Worm (Caenorhabditis elegans): ENCODE measurements around the gene psa-3.

DNA sequence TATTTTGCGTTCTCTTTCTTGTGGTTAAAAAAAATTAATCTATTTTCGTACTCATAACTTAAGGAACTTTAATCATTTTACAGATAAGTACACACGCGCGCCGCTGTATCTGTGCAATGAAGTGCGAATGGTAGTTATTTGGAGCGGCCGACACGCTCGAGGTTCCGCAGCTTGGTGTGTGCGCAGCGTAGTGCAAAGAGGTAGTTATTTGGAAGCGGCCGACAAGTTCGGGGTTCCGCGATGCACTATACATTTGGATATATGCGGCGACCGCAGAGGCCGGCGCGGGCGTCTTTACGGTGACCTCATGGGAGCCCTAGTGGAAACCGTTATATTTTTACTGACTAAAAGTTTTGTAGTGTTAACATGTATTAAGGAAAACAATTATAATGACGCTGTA, 15.1 kb upstream of the psa-3 start:
- no peak for TF ChIP-seq flt-1 (GFP tag; IDR thresholded peaks at IDR 0.05)
- no peak for TF ChIP-seq ztf-29 (GFP tag; IDR thresholded peaks at IDR 0.05)
- TF ChIP-seq med-1 (GFP tag; optimal IDR thresholded peaks at IDR 0.05; ENCODE audit: insufficient read depth), result no peak
- no peak for TF ChIP-seq tab-1 (GFP tag; IDR thresholded peaks at IDR 0.05)
- no peak for TF ChIP-seq klf-2 (GFP tag; conservative IDR thresholded peaks at IDR 0.05)
- TF ChIP-seq cog-1 (tag; optimal IDR thresholded peaks at IDR 0.05), result no peak
- TF ChIP-seq T22C8.4 (GFP tag; IDR thresholded peaks at IDR 0.05), result no peak
- TF ChIP-seq ztf-23 (GFP tag; IDR thresholded peaks at IDR 0.05), result no peak

All from whole organism, midembryonic.